Fruit fly (Drosophila melanogaster) whole organism, embryonic: ENCODE data around the gene Gpdh3.

ENCODE experiments used
- CG10267 ChIP-seq: fragments of 200-800 bp; sonication (Bioruptor generic); optimal IDR thresholded peaks from 2 replicates; lab custom pipeline; 2018; ENCODE audit warnings: missing biosample characterization, mild to moderate bottlenecking, missing genetic modification characterization, moderate library complexity
- CG10431 ChIP-seq: fragments of 200-800 bp; sonication (Bioruptor generic); optimal IDR thresholded peaks from 3 replicates; lab custom pipeline; 2018; ENCODE audit warnings: missing biosample characterization, mild to moderate bottlenecking, missing genetic modification characterization
- CG12942 ChIP-seq: fragments of 200-800 bp; sonication (Bioruptor generic); optimal IDR thresholded peaks from 3 replicates; lab custom pipeline; 2016; ENCODE audit warnings: missing biosample characterization, missing genetic modification characterization
- CG13424 ChIP-seq: fragments of 200-800 bp; sonication (Bioruptor generic); optimal IDR thresholded peaks from 2 replicates; lab custom pipeline; 2019; ENCODE audit warnings: missing biosample characterization, mild to moderate bottlenecking, missing genetic modification characterization, moderate library complexity
- CG13624 ChIP-seq: fragments of 200-800 bp; sonication (Bioruptor generic); optimal IDR thresholded peaks from 2 replicates; lab custom pipeline; 2016; ENCODE audit warnings: missing biosample characterization, missing genetic modification characterization
- CG15073 ChIP-seq: fragments of 200-800 bp; sonication (Bioruptor generic); optimal IDR thresholded peaks from 2 replicates; lab custom pipeline; 2016; ENCODE audit warnings: missing biosample characterization, missing genetic modification characterization
- CG1602 ChIP-seq: fragments of 200-800 bp; sonication (Bioruptor generic); optimal IDR thresholded peaks from 3 replicates; lab custom pipeline; 2016; ENCODE audit warnings: missing biosample characterization, missing genetic modification characterization
- CG17361 ChIP-seq: fragments of 200-800 bp; sonication (Bioruptor generic); IDR thresholded peaks from 3 replicates; pipeline ENCODE4 v1.3.6; 2022; ENCODE audit warnings: missing biosample characterization, missing genetic modification characterization
- CG30403 ChIP-seq: fragments of 200-800 bp; sonication (Bioruptor generic); optimal IDR thresholded peaks from 3 replicates; lab custom pipeline; 2016; ENCODE audit warnings: missing biosample characterization, missing genetic modification characterization
- CG31441 ChIP-seq: fragments of 200-800 bp; sonication (Bioruptor generic); IDR thresholded peaks from 2 replicates; pipeline ENCODE4 v1.3.6; 2022; ENCODE audit warnings: missing biosample characterization, missing genetic modification characterization
- CG5180 ChIP-seq: fragments of 200-800 bp; sonication (Bioruptor generic); optimal IDR thresholded peaks from 3 replicates; lab custom pipeline; 2017; ENCODE audit warnings: missing biosample characterization, missing genetic modification characterization, mild to moderate bottlenecking, moderate library complexity, missing genetic modification reagents
- CG6175 ChIP-seq: fragments of 200-800 bp; sonication (Bioruptor generic); IDR thresholded peaks from 3 replicates; pipeline ENCODE4 v1.3.6; 2022; ENCODE audit warnings: missing biosample characterization, missing genetic modification characterization
- CG6854 ChIP-seq: fragments of 200-800 bp; sonication (Bioruptor generic); optimal IDR thresholded peaks from 3 replicates; lab custom pipeline; 2017; ENCODE audit warnings: missing biosample characterization, mild to moderate bottlenecking, missing genetic modification characterization
- CG7556 ChIP-seq: fragments of 200-800 bp; sonication (Bioruptor generic); optimal IDR thresholded peaks from 2 replicates; lab custom pipeline; 2017; ENCODE audit warnings: missing biosample characterization, mild to moderate bottlenecking, missing genetic modification characterization
- CG7786 ChIP-seq: fragments of 200-800 bp; sonication (Bioruptor generic); optimal IDR thresholded peaks from 2 replicates; lab custom pipeline; 2016; ENCODE audit warnings: missing biosample characterization, missing genetic modification characterization
- CG9797 ChIP-seq: fragments of 200-800 bp; sonication (Bioruptor generic); optimal IDR thresholded peaks from 3 replicates; lab custom pipeline; 2018; ENCODE audit warnings: missing biosample characterization, mild to moderate bottlenecking, missing genetic modification characterization
- CG9932 ChIP-seq: fragments of 200-800 bp; sonication (Bioruptor generic); IDR thresholded peaks from 2 replicates; pipeline ENCODE4 v1.3.6; 2022; ENCODE audit warnings: missing biosample characterization, missing genetic modification characterization
- CTCF ChIP-seq: fragments of 200-800 bp; sonication (Bioruptor generic); optimal IDR thresholded peaks from 2 replicates; lab custom pipeline; 2017; ENCODE audit warnings: missing biosample characterization, mild to moderate bottlenecking, missing genetic modification characterization, moderate library complexity
- Dek ChIP-seq: fragments of 200-800 bp; sonication (Bioruptor generic); optimal IDR thresholded peaks from 3 replicates; lab custom pipeline; 2019; ENCODE audit warnings: missing biosample characterization, mild to moderate bottlenecking, missing genetic modification characterization, moderate library complexity
- Dref ChIP-seq: fragments of 200-800 bp; sonication (Bioruptor generic); IDR thresholded peaks from 2 replicates; pipeline ENCODE4 v1.3.6; 2022; ENCODE audit warnings: missing biosample characterization, missing genetic modification characterization
- Drgx ChIP-seq: fragments of 200-800 bp; sonication (Bioruptor generic); IDR thresholded peaks from 2 replicates; pipeline ENCODE4 v1.3.6; 2022; ENCODE audit warnings: missing biosample characterization, missing genetic modification characterization
- E2f2 ChIP-seq: fragments of 200-800 bp; sonication (Bioruptor generic); IDR thresholded peaks from 2 replicates; pipeline ENCODE4 v1.3.6; 2022; ENCODE audit warnings: missing biosample characterization, missing genetic modification characterization
- Ets65A ChIP-seq: fragments of 200-800 bp; sonication (Bioruptor generic); peaks from one replicate; lab custom pipeline; 2016; ENCODE audit warnings: missing biosample characterization, missing genetic modification characterization
- HHEX ChIP-seq: fragments of 200-800 bp; sonication (Bioruptor generic); optimal IDR thresholded peaks from 3 replicates; lab custom pipeline; 2017; ENCODE audit warnings: missing biosample characterization, mild to moderate bottlenecking, missing genetic modification characterization, missing genetic modification reagents
- Spps ChIP-seq: fragments of 200-800 bp; sonication (Bioruptor generic); optimal IDR thresholded peaks from 2 replicates; lab custom pipeline; 2018; ENCODE audit warnings: missing biosample characterization, mild to moderate bottlenecking, missing genetic modification characterization
- Usf ChIP-seq: fragments of 200-800 bp; sonication (Bioruptor generic); optimal IDR thresholded peaks from 2 replicates; lab custom pipeline; 2017; ENCODE audit warnings: missing genotype, missing biosample characterization, missing genetic modification characterization
- Xbp1 ChIP-seq: fragments of 200-800 bp; sonication (Bioruptor generic); optimal IDR thresholded peaks from 3 replicates; lab custom pipeline; 2016; ENCODE audit warnings: missing biosample characterization, mild to moderate bottlenecking, missing genetic modification characterization
- abd-A ChIP-seq: fragments of 200-800 bp; sonication (Bioruptor generic); optimal IDR thresholded peaks from 3 replicates; lab custom pipeline; 2019; ENCODE audit warnings: missing biosample characterization, mild to moderate bottlenecking, missing genetic modification characterization, moderate library complexity
- amos ChIP-seq: fragments of 200-800 bp; sonication (Bioruptor generic); IDR thresholded peaks from 2 replicates; pipeline ENCODE4 v1.3.6; 2022; ENCODE audit warnings: missing biosample characterization, missing genetic modification characterization; ENCODE audit not compliant: partially characterized antibody
- ara ChIP-seq: fragments of 200-800 bp; sonication (Bioruptor generic); IDR thresholded peaks from 2 replicates; pipeline ENCODE4 v1.3.6; 2022; ENCODE audit warnings: missing biosample characterization, missing genetic modification characterization
- bab2 ChIP-seq: fragments of 200-800 bp; sonication (Bioruptor generic); optimal IDR thresholded peaks from 2 replicates; lab custom pipeline; 2016; ENCODE audit warnings: missing biosample characterization, missing genetic modification characterization
- cas ChIP-seq: fragments of 200-800 bp; sonication (Bioruptor generic); IDR thresholded peaks from 2 replicates; pipeline ENCODE4 v1.3.6; 2022; ENCODE audit warnings: missing biosample characterization, missing genetic modification characterization
- caup ChIP-seq: fragments of 200-800 bp; sonication (Bioruptor generic); optimal IDR thresholded peaks from 3 replicates; lab custom pipeline; 2017; ENCODE audit warnings: missing biosample characterization, mild to moderate bottlenecking, missing genetic modification characterization, moderate library complexity; ENCODE audit not compliant: severe bottlenecking
- dysf ChIP-seq: fragments of 200-800 bp; sonication (Bioruptor generic); IDR thresholded peaks from 3 replicates; pipeline ENCODE4 v1.3.6; 2022; ENCODE audit warnings: missing biosample characterization, missing genetic modification characterization
- ftz-f1 ChIP-seq: fragments of 200-800 bp; sonication (Bioruptor generic); optimal IDR thresholded peaks from 2 replicates; lab custom pipeline; 2016; ENCODE audit warnings: missing biosample characterization, missing genetic modification characterization
- inv ChIP-seq: fragments of 200-800 bp; sonication (Bioruptor generic); IDR thresholded peaks from 2 replicates; pipeline ENCODE4 v1.3.6; 2022; ENCODE audit warnings: missing biosample characterization, missing genetic modification characterization; ENCODE audit not compliant: partially characterized antibody
- kay ChIP-seq: fragments of 200-800 bp; sonication (Bioruptor generic); optimal IDR thresholded peaks from 2 replicates; lab custom pipeline; 2016; ENCODE audit warnings: missing biosample characterization, missing genetic modification characterization
- knrl ChIP-seq: fragments of 200-800 bp; sonication (Bioruptor generic); IDR thresholded peaks from 3 replicates; pipeline ENCODE4 v1.3.6; 2022; ENCODE audit warnings: missing biosample characterization, missing genetic modification characterization; ENCODE audit not compliant: partially characterized antibody
- lmd ChIP-seq: fragments of 200-800 bp; sonication (Bioruptor generic); IDR thresholded peaks from 2 replicates; pipeline ENCODE4 v1.3.6; 2022; ENCODE audit warnings: missing biosample characterization, missing genetic modification characterization
- luna ChIP-seq: fragments of 200-800 bp; sonication (Bioruptor generic); optimal IDR thresholded peaks from 2 replicates; lab custom pipeline; 2016; ENCODE audit warnings: missing biosample characterization, missing genetic modification characterization
- maf-S ChIP-seq: fragments of 200-800 bp; sonication (Bioruptor generic); optimal IDR thresholded peaks from 2 replicates; lab custom pipeline; 2016; ENCODE audit warnings: missing biosample characterization, missing genetic modification characterization
- peb ChIP-seq: fragments of 200-800 bp; sonication (Bioruptor generic); IDR thresholded peaks from 2 replicates; pipeline ENCODE4 v1.3.6; 2022; ENCODE audit warnings: missing biosample characterization, missing genetic modification characterization
- pnt ChIP-seq: fragments of 200-800 bp; sonication (Bioruptor generic); optimal IDR thresholded peaks from 3 replicates; lab custom pipeline; 2016; ENCODE audit warnings: missing biosample characterization, missing genetic modification characterization
- pum ChIP-seq: fragments of 200-800 bp; sonication (Bioruptor generic); optimal IDR thresholded peaks from 2 replicates; lab custom pipeline; 2016; ENCODE audit warnings: missing biosample characterization, missing genetic modification characterization
- pzg ChIP-seq: fragments of 200-800 bp; sonication (Bioruptor generic); optimal IDR thresholded peaks from 3 replicates; lab custom pipeline; 2018; ENCODE audit warnings: missing biosample characterization, mild to moderate bottlenecking, missing genetic modification characterization, moderate library complexity
- tin ChIP-seq: fragments of 200-800 bp; sonication (Bioruptor generic); optimal IDR thresholded peaks from 3 replicates; lab custom pipeline; 2016; ENCODE audit warnings: missing biosample characterization, missing genetic modification characterization
- tll ChIP-seq, 2 experiments: fragments of 200-800 bp in 1 of 2; fragments of >200 bp in 1 of 2; sonication (Bioruptor generic) in 1 of 2; optimal IDR thresholded peaks; 2 replicates each; lab custom pipeline; 2017 to 2019; ENCODE audit warnings: missing biosample characterization in 2 of 2, missing genetic modification characterization in 2 of 2, mild to moderate bottlenecking in 1 of 2, moderate library complexity in 1 of 2
- tup ChIP-seq: fragments of 200-800 bp; sonication (Bioruptor generic); optimal IDR thresholded peaks from 2 replicates; lab custom pipeline; 2016; ENCODE audit warnings: missing biosample characterization, mild to moderate bottlenecking, missing genetic modification characterization, moderate library complexity
- unc-4 ChIP-seq: fragments of 200-800 bp; sonication (Bioruptor generic); IDR thresholded peaks from 2 replicates; pipeline ENCODE4 v1.3.6; 2022; ENCODE audit warnings: missing biosample characterization, missing genetic modification characterization; ENCODE audit not compliant: partially characterized antibody

Gene Gpdh3

DNA sequence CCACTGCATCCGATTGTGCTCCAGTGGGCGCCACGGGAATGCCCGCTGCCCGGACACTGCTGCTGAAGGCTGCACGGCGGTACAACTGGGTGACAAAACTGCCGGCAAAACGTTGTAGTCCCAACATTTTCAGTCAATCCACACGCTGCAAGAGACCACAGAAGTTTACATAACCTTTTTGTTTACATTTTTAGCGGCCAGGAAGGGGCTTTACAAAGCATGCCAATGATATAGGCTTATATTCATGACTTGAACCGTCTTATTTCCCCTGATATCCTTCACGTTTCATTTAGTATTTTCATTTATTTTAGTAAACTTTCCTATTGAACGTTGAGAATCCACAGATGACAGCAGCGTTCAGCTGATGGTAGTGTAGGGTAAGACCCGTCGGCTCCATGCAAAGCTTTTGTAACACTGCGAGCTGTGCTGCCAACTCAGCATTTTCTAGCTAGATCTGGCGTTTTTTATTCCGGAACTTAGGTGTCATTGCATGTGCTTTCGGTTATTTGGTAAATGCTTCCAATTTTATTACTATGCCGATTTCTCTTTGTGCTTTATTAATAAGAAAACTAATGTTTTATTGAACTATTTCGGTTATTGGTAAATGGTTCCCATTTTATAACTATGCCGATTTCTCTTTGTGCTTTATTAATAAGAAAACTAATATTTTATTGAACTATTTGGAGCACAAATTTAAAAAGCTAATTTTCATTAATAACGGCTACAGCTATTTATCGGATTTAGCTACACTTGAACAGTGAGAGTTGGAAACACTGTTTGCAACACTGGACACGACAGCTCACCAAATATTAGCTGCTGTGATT is 28.9 kb downstream of the Gpdh3 start, which contains the start of the genes CG13850 and lqfR (continued):
- no peak for TF ChIP-seq knrl (GFP tag; lab: Robert Waterston, UW)
- TF ChIP-seq CG7786 (GFP tag; lab: Kevin White, UChicago) = peak; percentile 84
- peak; percentile 75; the same call in 2 of the 3 replicates for TF ChIP-seq dysf (GFP tag; lab: Robert Waterston, UW)
- TF ChIP-seq lmd (GFP tag; lab: Robert Waterston, UW) = peak; percentile 64
- TF ChIP-seq CTCF = no peak
- no peak for TF ChIP-seq peb (GFP tag; lab: Robert Waterston, UW)
- peak; percentile 41 for TF ChIP-seq Drgx (GFP tag; lab: Robert Waterston, UW)
- peak; percentile 55 for TF ChIP-seq pzg (GFP tag; lab: Kevin White, UChicago)
- peak; percentile 56 for TF ChIP-seq HHEX (GFP tag; lab: Kevin White, UChicago)
- TF ChIP-seq CG9797 = peak; percentile 22
- TF ChIP-seq pum (GFP tag; lab: Kevin White, UChicago) = peak; percentile 78
- TF ChIP-seq CG10431 = peak; percentile 1
- peak; percentile 52; the same call in 1 of the 2 replicates for TF ChIP-seq CG31441 (GFP tag; lab: Robert Waterston, UW)
- TF ChIP-seq cas (GFP tag; lab: Robert Waterston, UW) = no peak
- peak; percentile 81 for TF ChIP-seq CG13624 (GFP tag; lab: Kevin White, UChicago)
- TF ChIP-seq E2f2 (GFP tag; lab: Robert Waterston, UW) = no peak
- TF ChIP-seq pnt (GFP tag; lab: Kevin White, UChicago) = peak; percentile 61
- TF ChIP-seq CG10267 (tag; lab: Kevin White, UChicago) = peak; percentile 97
- TF ChIP-seq luna (GFP tag; lab: Kevin White, UChicago) = peak; percentile 15
- no peak for TF ChIP-seq inv
- peak; percentile 81 for TF ChIP-seq CG7556 (GFP tag; lab: Kevin White, UChicago)
- peak; percentile 84 for TF ChIP-seq Xbp1 (GFP tag; lab: Kevin White, UChicago)
- TF ChIP-seq unc-4 (GFP tag; lab: Robert Waterston, UW) = no peak
- TF ChIP-seq ara (GFP tag; lab: Robert Waterston, UW) = no peak
- TF ChIP-seq CG9932 = peak; percentile 87
- TF ChIP-seq CG30403 = peak; percentile 91
- peak; percentile 80 for TF ChIP-seq caup
- TF ChIP-seq kay (GFP tag; lab: Kevin White, UChicago) = peak; percentile 59
- no peak for TF ChIP-seq amos (GFP tag; lab: Robert Waterston, UW)
- peak; percentile 79 for TF ChIP-seq maf-S (GFP tag; lab: Kevin White, UChicago)
- no peak for TF ChIP-seq abd-A (tag; lab: Kevin White, UChicago)
- TF ChIP-seq CG15073 (GFP tag; lab: Kevin White, UChicago) = no peak
- TF ChIP-seq CG1602 (GFP tag; lab: Kevin White, UChicago) = peak; percentile 78
- TF ChIP-seq ftz-f1 (GFP tag; lab: Kevin White, UChicago) = peak; percentile 12
- peak; percentile 73 for TF ChIP-seq Dek (tag; lab: Kevin White, UChicago)
- peak; percentile 99 for TF ChIP-seq Ets65A (GFP tag; lab: Kevin White, UChicago)
- no peak for TF ChIP-seq CG6175 (GFP tag; lab: Robert Waterston, UW)
- TF ChIP-seq CG5180 (GFP tag; lab: Kevin White, UChicago) = no peak
- TF ChIP-seq CG17361 (GFP tag; lab: Robert Waterston, UW) = peak; percentile 91
- peak; percentile 68 for TF ChIP-seq bab2 (GFP tag; lab: Kevin White, UChicago)
- peak; percentile 77 for TF ChIP-seq CG12942 (GFP tag; lab: Kevin White, UChicago)
- TF ChIP-seq Spps (tag; lab: Kevin White, UChicago) = no peak
- peak in 1 of 2 experiments; percentile 30 for TF ChIP-seq tll (GFP tag; optimal IDR thresholded peaks at IDR 0.05; lab: Kevin White, UChicago)
- TF ChIP-seq Dref (GFP tag; lab: Robert Waterston, UW) = peak; percentile 36; the same call in 1 of the 2 replicates
- TF ChIP-seq Usf (GFP tag; lab: Kevin White, UChicago) = peak; percentile 73
- peak; percentile 79 for TF ChIP-seq tin (GFP tag; lab: Kevin White, UChicago)
- TF ChIP-seq tup (GFP tag; lab: Kevin White, UChicago) = peak; percentile 48
- peak; percentile 6 for TF ChIP-seq CG6854 (GFP tag; lab: Kevin White, UChicago)
- TF ChIP-seq CG13424 (tag; lab: Kevin White, UChicago) = peak; percentile 69
